Worm (Caenorhabditis elegans): ENCODE results near the gene ddx-19.

DNA sequence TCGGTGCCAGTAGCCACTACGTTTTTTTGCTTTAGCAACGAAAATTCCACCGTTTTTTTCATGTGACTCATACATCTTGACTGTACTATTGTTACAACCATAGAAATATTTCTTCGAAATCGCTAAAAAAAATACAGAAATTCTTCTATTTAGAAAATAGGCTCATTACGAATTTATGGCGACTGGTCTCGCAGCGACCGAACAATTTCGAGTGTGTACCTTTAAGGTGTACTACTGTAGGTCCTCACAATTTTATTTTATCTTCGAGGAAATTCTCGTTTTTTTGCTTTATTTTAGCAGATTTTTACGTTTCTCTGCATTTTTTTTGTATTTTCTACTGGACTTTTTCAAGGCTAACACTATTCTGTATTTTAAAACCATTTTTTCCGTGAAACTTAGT lies 5.3 kb downstream of the ddx-19 start:
- peak; percentile 37 for TF ChIP-seq W03F9.2 (tag; optimal IDR thresholded peaks at IDR 0.05)
- no peak for TF ChIP-seq dao-5 (tag; optimal IDR thresholded peaks at IDR 0.05)
- TF ChIP-seq him-1 (tag; optimal IDR thresholded peaks at IDR 0.05) = no peak
